Worm (Caenorhabditis elegans): ENCODE data around the gene nhr-90.

nhr-90 gene

DNA sequence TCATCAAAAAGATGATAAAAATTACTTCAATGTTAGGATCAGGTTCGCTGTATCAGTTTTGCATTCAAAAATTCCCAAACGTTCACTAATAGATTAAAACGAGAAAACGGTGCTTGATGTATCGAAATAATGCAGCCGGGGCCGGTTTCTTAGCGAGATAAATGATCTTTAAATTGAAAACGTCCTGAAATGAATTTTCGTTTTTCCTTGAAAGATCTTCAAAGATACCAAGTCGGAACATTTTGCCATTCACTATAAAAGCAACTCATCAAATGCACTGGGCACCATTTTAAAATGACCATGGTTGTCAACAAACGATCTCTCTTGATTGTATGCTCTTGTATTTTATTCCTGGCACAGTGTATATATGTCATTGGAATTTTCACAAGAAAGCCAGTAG lies 34.2 kb upstream of the nhr-90 start, which contains the start of gene K06H6.5:
Gene K06H6.5 (plus strand): TSS at position 301 of the 400 bp plus-strand sequence.
- TF ChIP-seq sem-2 (GFP tag; optimal IDR thresholded peaks at IDR 0.05) (no peak), drap-1 (GFP tag; optimal IDR thresholded peaks at IDR 0.05) (no peak), zip-8 (tag; optimal IDR thresholded peaks at IDR 0.05) (no peak), nhr-76 (tag; optimal IDR thresholded peaks at IDR 0.05) (no peak), ztf-11 (tag; optimal IDR thresholded peaks at IDR 0.05) (no peak), flh-1 (GFP tag; optimal IDR thresholded peaks at IDR 0.05) (no peak), elt-3 (tag; optimal IDR thresholded peaks at IDR 0.05) (no peak), ceh-43 (GFP tag; optimal IDR thresholded peaks at IDR 0.05) (no peak), mep-1 (tag; optimal IDR thresholded peaks at IDR 0.05) (no peak), lsy-2 (tag; optimal IDR thresholded peaks at IDR 0.05) (no peak), ceh-83 (GFP tag; optimal IDR thresholded peaks at IDR 0.05) (no peak), sptf-1 (tag; optimal IDR thresholded peaks at IDR 0.05) (no peak), blmp-1 (tag; optimal IDR thresholded peaks at IDR 0.05) (no peak), snpc-4 (tag; optimal IDR thresholded peaks at IDR 0.05) (no peak), nhr-237 (tag; optimal IDR thresholded peaks at IDR 0.05) (no peak), ceh-39 (tag; optimal IDR thresholded peaks at IDR 0.05) (no peak), elt-1 (tag; optimal IDR thresholded peaks at IDR 0.05; ENCODE audit: borderline replicate concordance, insufficient read depth) (no peak), ces-1 (GFP tag; optimal IDR thresholded peaks at IDR 0.05) (no peak), tbx-8 (GFP tag; optimal IDR thresholded peaks at IDR 0.05) (no peak), nhr-2 (tag; optimal IDR thresholded peaks at IDR 0.05) (no peak)

DNA sequence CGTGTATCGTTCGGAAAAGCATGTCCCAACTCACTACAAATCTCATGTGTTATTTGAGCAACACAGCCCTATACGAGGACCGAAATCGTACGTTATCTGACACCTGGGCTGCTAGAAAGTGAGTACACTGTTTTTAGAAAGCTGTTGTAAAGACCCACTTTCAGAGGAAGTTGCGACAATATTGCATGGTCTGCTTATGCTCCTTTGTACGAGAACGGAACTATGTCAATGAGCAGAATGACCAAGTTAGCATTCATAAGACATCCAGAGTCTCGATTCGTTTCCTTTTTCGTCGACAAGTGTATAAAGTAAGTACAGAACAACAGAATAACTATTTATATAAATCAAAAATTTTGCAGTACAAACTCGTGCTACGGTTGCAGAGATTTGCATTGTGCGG lies 33.4 kb upstream of the nhr-90 start:
- TF ChIP-seq hlh-1 (tag; optimal IDR thresholded peaks at IDR 0.05) (no peak), ceh-83 (GFP tag; optimal IDR thresholded peaks at IDR 0.05) (no peak), ztf-11 (tag; optimal IDR thresholded peaks at IDR 0.05) (no peak), cnd-1 (tag; optimal IDR thresholded peaks at IDR 0.05) (no peak), blmp-1 (tag; optimal IDR thresholded peaks at IDR 0.05) (no peak), elt-3 (tag; optimal IDR thresholded peaks at IDR 0.05) (no peak), tbx-8 (GFP tag; optimal IDR thresholded peaks at IDR 0.05) (no peak), ceh-43 (GFP tag; optimal IDR thresholded peaks at IDR 0.05) (no peak), lsy-2 (tag; optimal IDR thresholded peaks at IDR 0.05) (no peak)

DNA sequence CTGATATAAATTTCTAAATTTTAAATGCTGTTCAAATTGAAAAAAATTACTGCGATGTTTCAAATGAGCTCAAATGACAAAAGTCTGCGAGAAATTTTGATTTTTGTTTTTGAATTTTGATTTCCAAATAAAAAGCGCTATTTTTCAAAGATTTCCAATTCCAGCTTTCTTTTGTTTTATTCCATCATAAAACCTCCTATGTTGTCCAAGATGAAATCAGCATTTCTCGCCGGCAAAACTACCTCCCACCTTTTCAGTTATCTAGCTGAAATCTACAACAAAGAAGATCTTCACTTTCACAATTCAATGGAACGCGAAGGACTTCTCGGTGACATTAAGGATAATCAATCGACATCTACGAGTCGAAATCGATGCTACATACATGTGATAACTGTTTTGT lies 31.3 kb upstream of the nhr-90 start, which contains the start of gene K06H6.4:
Gene K06H6.4 (plus strand): TSS at position 301 of the 400 bp plus-strand sequence.
- TF ChIP-seq lin-32 (GFP tag; optimal IDR thresholded peaks at IDR 0.05) (no peak), M03D4.4 (tag; optimal IDR thresholded peaks at IDR 0.05) (no peak), nhr-28 (tag; optimal IDR thresholded peaks at IDR 0.05) (no peak), flh-1 (GFP tag; optimal IDR thresholded peaks at IDR 0.05) (no peak), nhr-76 (tag; optimal IDR thresholded peaks at IDR 0.05) (no peak), pha-4 (tag; optimal IDR thresholded peaks at IDR 0.05) (no peak), ceh-83 (GFP tag; optimal IDR thresholded peaks at IDR 0.05) (no peak), ceh-43 (GFP tag; optimal IDR thresholded peaks at IDR 0.05) (no peak), sptf-1 (tag; optimal IDR thresholded peaks at IDR 0.05) (no peak)

DNA sequence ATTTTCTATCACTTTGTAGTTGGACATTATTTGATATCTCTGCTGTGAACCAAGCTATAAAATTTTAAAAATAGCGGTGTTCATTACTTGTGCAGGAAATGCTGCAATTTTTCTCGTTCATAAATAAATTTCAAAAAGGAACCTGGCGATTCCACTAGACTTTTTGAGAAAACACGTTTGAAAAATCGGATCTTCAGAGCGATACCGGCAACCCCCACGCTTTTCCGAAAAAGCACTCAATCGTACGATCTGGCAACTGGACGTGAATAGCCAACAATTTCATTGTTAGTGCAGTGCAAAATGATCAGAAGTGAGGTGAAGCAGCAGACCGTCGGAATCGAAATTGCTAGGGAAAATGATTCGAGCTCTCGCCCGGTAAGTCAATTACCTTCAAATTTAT lies 28.7 kb upstream of the nhr-90 start, which contains the start of gene nstp-7:
Gene nstp-7 (plus strand): TSS at position 301 of the 400 bp plus-strand sequence.
- TF ChIP-seq lin-13 (tag; optimal IDR thresholded peaks at IDR 0.05), result no peak
- TF ChIP-seq nhr-76 (tag; optimal IDR thresholded peaks at IDR 0.05), result no peak
- TF ChIP-seq nhr-2 (tag; optimal IDR thresholded peaks at IDR 0.05), result no peak
- TF ChIP-seq pha-4 (tag; optimal IDR thresholded peaks at IDR 0.05), result no peak

DNA sequence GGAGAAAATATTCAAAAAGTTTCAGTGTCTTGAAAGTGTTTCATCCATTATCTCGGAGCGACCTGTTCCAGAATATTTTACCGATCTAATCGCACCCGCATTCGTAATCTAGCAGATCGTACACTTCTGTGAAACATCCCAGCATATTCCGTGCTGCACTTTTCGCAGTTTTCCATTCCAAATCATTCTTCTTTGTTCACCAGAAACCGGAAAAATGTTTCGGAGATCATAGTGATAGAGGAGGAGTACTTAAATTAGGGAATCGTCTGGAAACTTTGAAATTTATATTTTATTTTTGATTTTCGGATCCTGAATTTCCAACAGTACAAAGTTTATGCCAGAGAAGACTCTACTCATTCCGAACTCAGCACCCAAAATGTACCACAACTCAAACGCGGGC lies 24.8 kb upstream of the nhr-90 start, which contains the start of gene K06H6.2:
Gene K06H6.2 (plus strand): TSS at position 301 of the 400 bp plus-strand sequence.
- TF ChIP-seq elt-1 (tag; optimal IDR thresholded peaks at IDR 0.05; ENCODE audit: borderline replicate concordance, insufficient read depth) (peak; percentile 72), lsy-2 (tag; optimal IDR thresholded peaks at IDR 0.05) (no peak), unc-39 (tag; optimal IDR thresholded peaks at IDR 0.05) (no peak)

ce11 chrV:587818-588217 lies 22.5 kb upstream of the nhr-90 start, which contains the start of gene K06H6.1:
Gene K06H6.1, plus strand, starts transcription at chrV:588118.
- TF ChIP-seq snpc-4 (tag; optimal IDR thresholded peaks at IDR 0.05) (no peak), elt-3 (tag; optimal IDR thresholded peaks at IDR 0.05) (no peak), unc-62 (GFP tag; optimal IDR thresholded peaks at IDR 0.05) (no peak), M03D4.4 (tag; optimal IDR thresholded peaks at IDR 0.05) (no peak), unc-120 (tag; optimal IDR thresholded peaks at IDR 0.05; ENCODE audit: poor library complexity, severe bottlenecking) (no peak), lin-13 (tag; optimal IDR thresholded peaks at IDR 0.05) (no peak), ceh-43 (GFP tag; optimal IDR thresholded peaks at IDR 0.05) (no peak), zip-8 (tag; optimal IDR thresholded peaks at IDR 0.05) (no peak), lsy-2 (tag; optimal IDR thresholded peaks at IDR 0.05) (no peak), mls-2 (tag; optimal IDR thresholded peaks at IDR 0.05) (no peak), pha-4 (tag; optimal IDR thresholded peaks at IDR 0.05) (no peak), ham-2 (GFP tag; optimal IDR thresholded peaks at IDR 0.05) (no peak), nhr-2 (tag; optimal IDR thresholded peaks at IDR 0.05) (no peak)

Data from whole organism, mixed stage, embryonic.